Fruit fly (Drosophila melanogaster) whole organism, embryonic: ENCODE measurements around the gene Or82a.

ENCODE experiments used
- CG10209 ChIP-seq: fragments of 200-800 bp; sonication (Bioruptor generic); optimal IDR thresholded peaks from 3 replicates; lab custom pipeline; 2017; ENCODE audit warnings: missing biosample characterization, mild to moderate bottlenecking, missing genetic modification characterization, missing genetic modification reagents
- CG10565 ChIP-seq: fragments of 200-800 bp; sonication (Bioruptor generic); optimal IDR thresholded peaks from 3 replicates; lab custom pipeline; 2016; ENCODE audit warnings: missing biosample characterization, mild to moderate bottlenecking, missing genetic modification characterization
- CG12155 ChIP-seq: fragments of 200-800 bp; sonication (Bioruptor generic); optimal IDR thresholded peaks from 3 replicates; lab custom pipeline; 2016; ENCODE audit warnings: missing biosample characterization, missing genetic modification characterization
- CG12391 ChIP-seq: fragments of 200-800 bp; sonication (Bioruptor generic); optimal IDR thresholded peaks from 3 replicates; lab custom pipeline; 2018; ENCODE audit warnings: missing biosample characterization, mild to moderate bottlenecking, missing genetic modification characterization, moderate library complexity
- CG13775 ChIP-seq: fragments of 200-800 bp; sonication (Bioruptor generic); optimal IDR thresholded peaks from 3 replicates; lab custom pipeline; 2017; ENCODE audit warnings: missing biosample characterization, mild to moderate bottlenecking, missing genetic modification characterization
- CG15601 ChIP-seq: fragments of 200-800 bp; sonication (Bioruptor generic); optimal IDR thresholded peaks from 3 replicates; lab custom pipeline; 2019; ENCODE audit warnings: missing biosample characterization, mild to moderate bottlenecking, missing genetic modification characterization, moderate library complexity
- CG16815 ChIP-seq: fragments of 200-800 bp; sonication (Bioruptor generic); optimal IDR thresholded peaks from 3 replicates; lab custom pipeline; 2017; ENCODE audit warnings: missing biosample characterization, mild to moderate bottlenecking, missing genetic modification characterization
- CG17361 ChIP-seq: fragments of 200-800 bp; sonication (Bioruptor generic); IDR thresholded peaks from 3 replicates; pipeline ENCODE4 v1.3.6; 2022; ENCODE audit warnings: missing biosample characterization, missing genetic modification characterization
- CG1792 ChIP-seq: fragments of 200-800 bp; sonication (Bioruptor generic); optimal IDR thresholded peaks from 2 replicates; lab custom pipeline; 2016; ENCODE audit warnings: missing biosample characterization, missing genetic modification characterization
- CG18262 ChIP-seq: fragments of 200-800 bp; optimal IDR thresholded peaks from 3 replicates; lab custom pipeline; 2019; ENCODE audit warnings: missing biosample characterization, mild to moderate bottlenecking, missing genetic modification characterization, moderate library complexity
- CG18599 ChIP-seq: fragments of 200-800 bp; sonication (Bioruptor generic); optimal IDR thresholded peaks from 3 replicates; lab custom pipeline; 2017; ENCODE audit warnings: missing biosample characterization, missing genetic modification characterization, mild to moderate bottlenecking, moderate library complexity, missing genetic modification reagents
- CG2199 ChIP-seq: fragments of 200-800 bp; sonication (Bioruptor generic); IDR thresholded peaks from 3 replicates; pipeline ENCODE4 v1.3.6; 2022; ENCODE audit warnings: missing biosample characterization, missing genetic modification characterization
- CG2202 ChIP-seq: fragments of 200-800 bp; sonication (Bioruptor generic); optimal IDR thresholded peaks from 2 replicates; lab custom pipeline; 2018; ENCODE audit warnings: missing biosample characterization, mild to moderate bottlenecking, missing genetic modification characterization
- CG2875 ChIP-seq: fragments of 200-800 bp; sonication (Bioruptor generic); optimal IDR thresholded peaks from 2 replicates; lab custom pipeline; 2017; ENCODE audit warnings: missing biosample characterization, mild to moderate bottlenecking, missing genetic modification characterization, missing genetic modification reagents
- CG31224 ChIP-seq: fragments of 200-800 bp; sonication (Bioruptor generic); IDR thresholded peaks from 2 replicates; pipeline ENCODE4 v1.3.6; 2022; ENCODE audit warnings: missing biosample characterization, missing genetic modification characterization
- CG3407 ChIP-seq: fragments of 200-800 bp; sonication (Bioruptor generic); optimal IDR thresholded peaks from 2 replicates; lab custom pipeline; 2018; ENCODE audit warnings: missing biosample characterization, mild to moderate bottlenecking, missing genetic modification characterization
- CG3847 ChIP-seq: fragments of 200-800 bp; sonication (Bioruptor generic); IDR thresholded peaks from 2 replicates; pipeline ENCODE4 v1.3.6; 2022; ENCODE audit warnings: missing biosample characterization, missing genetic modification characterization
- CG4404 ChIP-seq: fragments of 200-800 bp; sonication (Bioruptor generic); IDR thresholded peaks from 2 replicates; pipeline ENCODE4 v1.3.6; 2022; ENCODE audit warnings: missing biosample characterization, missing genetic modification characterization
- CG5953 ChIP-seq: fragments of 200-800 bp; sonication (Bioruptor generic); IDR thresholded peaks from 2 replicates; pipeline ENCODE4 v1.3.6; 2022; ENCODE audit warnings: missing biosample characterization, missing genetic modification characterization
- CG6813 ChIP-seq: fragments of 200-800 bp; sonication (Bioruptor generic); optimal IDR thresholded peaks from 2 replicates; lab custom pipeline; 2017; ENCODE audit warnings: missing biosample characterization, missing genetic modification characterization, mild to moderate bottlenecking, moderate library complexity, missing genetic modification reagents
- CG7271 ChIP-seq: fragments of 200-800 bp; sonication (Bioruptor generic); optimal IDR thresholded peaks from 2 replicates; lab custom pipeline; 2018; ENCODE audit warnings: missing biosample characterization, mild to moderate bottlenecking, missing genetic modification characterization, moderate library complexity
- CG7786 ChIP-seq: fragments of 200-800 bp; sonication (Bioruptor generic); optimal IDR thresholded peaks from 2 replicates; lab custom pipeline; 2016; ENCODE audit warnings: missing biosample characterization, missing genetic modification characterization
- CG7963 ChIP-seq: fragments of 200-800 bp; sonication (Bioruptor generic); IDR thresholded peaks from 3 replicates; pipeline ENCODE4 v1.3.6; 2022; ENCODE audit warnings: missing biosample characterization, missing genetic modification characterization; ENCODE audit not compliant: partially characterized antibody
- CG9797 ChIP-seq: fragments of 200-800 bp; sonication (Bioruptor generic); optimal IDR thresholded peaks from 3 replicates; lab custom pipeline; 2018; ENCODE audit warnings: missing biosample characterization, mild to moderate bottlenecking, missing genetic modification characterization
- CHES-1-like ChIP-seq: fragments of 200-800 bp; sonication (Bioruptor generic); optimal IDR thresholded peaks from 2 replicates; lab custom pipeline; 2016; ENCODE audit warnings: missing biosample characterization, missing genetic modification characterization
- Chrac-16 ChIP-seq: fragments of 200-800 bp; sonication (Bioruptor generic); optimal IDR thresholded peaks from 3 replicates; lab custom pipeline; 2016; ENCODE audit warnings: missing biosample characterization, missing genetic modification characterization
- D19A ChIP-seq: fragments of 200-800 bp; optimal IDR thresholded peaks from 3 replicates; lab custom pipeline; 2019; ENCODE audit warnings: missing biosample characterization, mild to moderate bottlenecking, missing genetic modification characterization, moderate library complexity
- Dek ChIP-seq: fragments of 200-800 bp; sonication (Bioruptor generic); optimal IDR thresholded peaks from 3 replicates; lab custom pipeline; 2019; ENCODE audit warnings: missing biosample characterization, mild to moderate bottlenecking, missing genetic modification characterization, moderate library complexity
- Doc3 ChIP-seq: fragments of 200-800 bp; sonication (Bioruptor generic); IDR thresholded peaks from 3 replicates; pipeline ENCODE4 v1.3.6; 2022; ENCODE audit warnings: missing biosample characterization, missing genetic modification characterization; ENCODE audit not compliant: partially characterized antibody
- H2.0 ChIP-seq: fragments of 200-800 bp; sonication (Bioruptor generic); IDR thresholded peaks from 2 replicates; pipeline ENCODE4 v1.3.6; 2022; ENCODE audit warnings: missing biosample characterization, missing genetic modification characterization
- HmgD ChIP-seq: fragments of 200-800 bp; sonication (Bioruptor generic); optimal IDR thresholded peaks from 3 replicates; lab custom pipeline; 2016; ENCODE audit warnings: missing biosample characterization, missing genetic modification characterization
- Kr ChIP-seq: fragments of 200-800 bp; sonication (Bioruptor generic); optimal IDR thresholded peaks from 2 replicates; lab custom pipeline; 2017; ENCODE audit warnings: missing biosample characterization, mild to moderate bottlenecking, missing genetic modification characterization
- PHDP ChIP-seq: fragments of 200-800 bp; sonication (Bioruptor generic); optimal IDR thresholded peaks from 3 replicates; lab custom pipeline; 2018; ENCODE audit warnings: missing biosample characterization, mild to moderate bottlenecking, missing genetic modification characterization, moderate library complexity
- Spps ChIP-seq: fragments of 200-800 bp; sonication (Bioruptor generic); optimal IDR thresholded peaks from 2 replicates; lab custom pipeline; 2018; ENCODE audit warnings: missing biosample characterization, mild to moderate bottlenecking, missing genetic modification characterization
- abd-A ChIP-seq: fragments of 200-800 bp; sonication (Bioruptor generic); optimal IDR thresholded peaks from 3 replicates; lab custom pipeline; 2019; ENCODE audit warnings: missing biosample characterization, mild to moderate bottlenecking, missing genetic modification characterization, moderate library complexity
- bigmax ChIP-seq: fragments of 200-800 bp; sonication (Bioruptor generic); optimal IDR thresholded peaks from 2 replicates; lab custom pipeline; 2018; ENCODE audit warnings: missing biosample characterization, mild to moderate bottlenecking, missing genetic modification characterization
- btn ChIP-seq: fragments of 200-800 bp; sonication (Bioruptor generic); optimal IDR thresholded peaks from 2 replicates; lab custom pipeline; 2016; ENCODE audit warnings: missing biosample characterization, missing genetic modification characterization
- caup ChIP-seq: fragments of 200-800 bp; sonication (Bioruptor generic); optimal IDR thresholded peaks from 3 replicates; lab custom pipeline; 2017; ENCODE audit warnings: missing biosample characterization, mild to moderate bottlenecking, missing genetic modification characterization, moderate library complexity; ENCODE audit not compliant: severe bottlenecking
- da ChIP-seq: fragments of 200-800 bp; sonication (Bioruptor generic); optimal IDR thresholded peaks from 2 replicates; lab custom pipeline; 2016; ENCODE audit warnings: missing biosample characterization, missing genetic modification characterization
- disco-r ChIP-seq: fragments of 200-800 bp; sonication (Bioruptor generic); optimal IDR thresholded peaks from 2 replicates; lab custom pipeline; 2016; ENCODE audit warnings: missing biosample characterization, missing genetic modification characterization
- dpn ChIP-seq, 2 experiments: fragments of 200-800 bp; sonication (Bioruptor generic); optimal IDR thresholded peaks; 3 replicates each; lab custom pipeline; 2016; ENCODE audit warnings: missing biosample characterization in 2 of 2, missing genetic modification characterization in 2 of 2
- klu ChIP-seq: fragments of 200-800 bp; sonication (Bioruptor generic); IDR thresholded peaks from 2 replicates; pipeline ENCODE4 v1.3.6; 2022; ENCODE audit warnings: missing biosample characterization, missing genetic modification characterization
- lbe ChIP-seq: fragments of 200-800 bp; sonication (Bioruptor generic); optimal IDR thresholded peaks from 2 replicates; lab custom pipeline; 2016; ENCODE audit warnings: missing biosample characterization, mild to moderate bottlenecking, missing genetic modification characterization
- org-1 ChIP-seq: fragments of 200-800 bp; sonication (Bioruptor generic); optimal IDR thresholded peaks from 2 replicates; lab custom pipeline; 2017; ENCODE audit warnings: missing biosample characterization, missing genetic modification characterization
- otp ChIP-seq: fragments of 200-800 bp; sonication (Bioruptor generic); IDR thresholded peaks from 3 replicates; pipeline ENCODE4, ENCODE4 v1.3.6; 2022; ENCODE audit warnings: missing biosample characterization, missing genetic modification characterization
- run ChIP-seq: fragments of 200-800 bp; sonication (Bioruptor generic); optimal IDR thresholded peaks from 3 replicates; lab custom pipeline; 2018; ENCODE audit warnings: missing biosample characterization, mild to moderate bottlenecking, missing genetic modification characterization
- sens-2 ChIP-seq: fragments of 200-800 bp; sonication (Bioruptor generic); IDR thresholded peaks from 2 replicates; pipeline ENCODE4 v1.3.6; 2022; ENCODE audit warnings: missing biosample characterization, missing genetic modification characterization
- unc-4 ChIP-seq: fragments of 200-800 bp; sonication (Bioruptor generic); IDR thresholded peaks from 2 replicates; pipeline ENCODE4 v1.3.6; 2022; ENCODE audit warnings: missing biosample characterization, missing genetic modification characterization; ENCODE audit not compliant: partially characterized antibody

The Or82a gene

dm6 chr3R:4215264-4215993, 41.3 kb upstream of the Or82a start, which contains the start of gene CG14636 (continued):
- TF ChIP-seq CG17361 (GFP tag; lab: Robert Waterston, UW): peak; percentile 54; the same call in 2 of the 3 replicates
- no peak for TF ChIP-seq bigmax
- peak; percentile 83 for TF ChIP-seq CG18599 (GFP tag; lab: Kevin White, UChicago)
- TF ChIP-seq lbe (GFP tag; lab: Kevin White, UChicago): no peak
- peak; percentile 63 for TF ChIP-seq Chrac-16
- peak; percentile 36 for TF ChIP-seq btn (GFP tag; lab: Kevin White, UChicago)
- peak; percentile 63; the same call in 2 of the 3 replicates for TF ChIP-seq CG2199 (GFP tag; lab: Robert Waterston, UW)
- no peak for TF ChIP-seq da (GFP tag; lab: Kevin White, UChicago)
- TF ChIP-seq disco-r (GFP tag; lab: Kevin White, UChicago): peak; percentile 44
- peak; percentile 51 for TF ChIP-seq CG13775 (GFP tag; lab: Kevin White, UChicago)
- TF ChIP-seq PHDP (tag; lab: Kevin White, UChicago): peak; percentile 69
- peak; percentile 54 for TF ChIP-seq CG12155 (GFP tag; lab: Kevin White, UChicago)
- peak; percentile 74 for TF ChIP-seq org-1
- TF ChIP-seq unc-4: no peak
- TF ChIP-seq sens-2 (GFP tag; lab: Robert Waterston, UW): no peak
- TF ChIP-seq abd-A: no peak
- TF ChIP-seq D19A (tag; lab: Kevin White, UChicago): peak; percentile 33
- peak; percentile 46 for TF ChIP-seq CG6813
- peak; percentile 30 for TF ChIP-seq Dek (tag; lab: Kevin White, UChicago)
- peak; percentile 37 for TF ChIP-seq CG1792 (GFP tag; lab: Kevin White, UChicago)
- TF ChIP-seq CG10565: no peak
- TF ChIP-seq CG16815 (GFP tag; lab: Kevin White, UChicago): peak; percentile 24
- peak; percentile 67; the same call in 1 of the 2 replicates for TF ChIP-seq CG5953 (GFP tag; lab: Robert Waterston, UW)
- TF ChIP-seq CG31224 (GFP tag; lab: Robert Waterston, UW): peak; percentile 69; the same call in 1 of the 2 replicates
- peak; percentile 73 to 74 for TF ChIP-seq dpn (GFP tag; optimal IDR thresholded peaks at IDR 0.05; lab: Kevin White, UChicago)
- no peak for TF ChIP-seq CG15601 (tag; lab: Kevin White, UChicago)
- no peak for TF ChIP-seq Spps
- TF ChIP-seq CG10209 (GFP tag; lab: Kevin White, UChicago): peak; percentile 67
- TF ChIP-seq klu (GFP tag; lab: Robert Waterston, UW): peak; percentile 68; the same call in 1 of the 2 replicates
- TF ChIP-seq run (tag; lab: Kevin White, UChicago): peak; percentile 34
- TF ChIP-seq CG2875 (GFP tag; lab: Kevin White, UChicago): no peak
- peak; percentile 69 for TF ChIP-seq CHES-1-like
- TF ChIP-seq CG4404 (GFP tag; lab: Robert Waterston, UW): peak; percentile 46; the same call in 1 of the 2 replicates
- 0 out of 3 replicates have a peak, but pooled peaks have one; percentile 31 for TF ChIP-seq CG7963 (GFP tag; lab: Robert Waterston, UW)
- peak; percentile 66 for TF ChIP-seq CG7786 (GFP tag; lab: Kevin White, UChicago)
- no peak for TF ChIP-seq Kr (GFP tag; lab: Kevin White, UChicago)
- peak; percentile 67 for TF ChIP-seq caup (GFP tag; lab: Kevin White, UChicago)
- peak; percentile 21 for TF ChIP-seq CG18262
- TF ChIP-seq CG3847 (GFP tag; lab: Robert Waterston, UW): peak; percentile 75
- no peak for TF ChIP-seq CG9797
- peak; percentile 2 for TF ChIP-seq CG3407
- no peak for TF ChIP-seq Doc3 (GFP tag; lab: Robert Waterston, UW)
- no peak for TF ChIP-seq CG7271 (tag; lab: Kevin White, UChicago)
- peak; percentile 47 for TF ChIP-seq CG12391
- no peak for TF ChIP-seq CG2202
- TF ChIP-seq HmgD (GFP tag; lab: Kevin White, UChicago): no peak
- TF ChIP-seq otp (GFP tag; lab: Robert Waterston, UW): 0 out of 3 replicates have a peak, but pooled peaks have one; percentile 25
- TF ChIP-seq H2.0 (GFP tag; lab: Robert Waterston, UW): peak; percentile 57; the same call in 1 of the 2 replicates
